Worm (Caenorhabditis elegans) whole organism, L4 larva: ENCODE measurements around the gene M03A1.8.

Experiments used
- aly-2 ChIP-seq: sonication (generic microtip); optimal IDR thresholded peaks from 2 replicates; lab custom pipeline; 2018; ENCODE audit warnings: missing biosample characterization, missing genetic modification characterization
- hlh-30 ChIP-seq: sonication (generic microtip); optimal IDR thresholded peaks from 2 replicates; lab custom pipeline; 2017; ENCODE audit warnings: antibody characterized with exemption, mild to moderate bottlenecking, missing genetic modification characterization, missing compliant biosample characterization; ENCODE audit not compliant: insufficient read depth
- madf-5 ChIP-seq, 2 experiments: fragments of 200-800 bp; sonication (Bioruptor generic); IDR thresholded peaks; 2 replicates each; pipeline ENCODE4 v1.3.6; 2022; ENCODE audit warnings: missing compliant biosample characterization in 2 of 2, missing genetic modification characterization in 2 of 2
- nhr-237 ChIP-seq: sonication (generic microtip); optimal IDR thresholded peaks from 2 replicates; lab custom pipeline; 2017; ENCODE audit warnings: missing biosample characterization, missing genetic modification characterization
- nhr-77 ChIP-seq: fragments of 150-350 bp; optimal IDR thresholded peaks from 2 replicates; lab custom pipeline; 2014; ENCODE audit warnings: missing biosample characterization, missing genetic modification characterization
- pha-4 ChIP-seq, 2 experiments: fragments of 150-350 bp in 1 of 2; fragments of 200-800 bp in 1 of 2; sonication (Bioruptor generic) in 1 of 2; IDR thresholded peaks in 1 of 2; optimal IDR thresholded peaks in 1 of 2; 2 replicates each; pipeline versions ENCODE4 v1.3.6 to Lab custom; 2014 to 2022; ENCODE audit warnings: missing genetic modification characterization in 2 of 2, missing genetic modification reagents in 2 of 2, missing biosample characterization in 1 of 2, missing compliant biosample characterization in 1 of 2
- pqm-1 ChIP-seq: sonication (generic microtip); optimal IDR thresholded peaks from 2 replicates; lab custom pipeline; 2017; ENCODE audit warnings: missing biosample characterization, missing genetic modification characterization
- snpc-1.2 ChIP-seq: fragments of 200-800 bp; sonication (Bioruptor generic); IDR thresholded peaks from 2 replicates; pipeline ENCODE4 v1.3.6; 2022; ENCODE audit warnings: missing genetic modification reagents, missing genetic modification characterization, missing compliant biosample characterization
- snpc-4 ChIP-seq: fragments of 150-350 bp; optimal IDR thresholded peaks from 2 replicates; lab custom pipeline; 2014; ENCODE audit warnings: missing biosample characterization, missing genetic modification characterization

DNA sequence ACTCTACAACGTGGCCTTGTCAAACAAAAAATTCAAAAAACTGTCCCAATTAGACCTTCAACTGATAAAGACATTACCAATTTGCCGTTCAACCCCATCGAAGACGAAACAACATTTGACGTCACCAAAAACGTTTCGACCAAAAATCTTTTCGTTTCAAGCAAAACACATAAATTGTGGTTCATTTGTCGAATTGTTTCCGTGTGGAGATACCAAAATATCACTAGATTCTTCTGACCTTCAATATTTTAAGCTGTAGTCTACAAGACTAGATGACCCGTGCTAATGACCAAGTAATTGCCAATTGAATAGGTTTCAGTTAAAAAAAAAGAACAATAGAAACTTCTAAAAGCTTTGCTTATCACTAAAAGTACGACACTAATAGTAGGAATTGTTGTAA is 11.7 kb upstream of the M03A1.8 start:
- TF ChIP-seq nhr-237 (no peak), nhr-77 (tag; lab: Kevin White, UChicago) (no peak), snpc-1.2 (GFP tag; lab: Robert Waterston, UW) (no peak), snpc-4 (no peak), pqm-1 (tag; lab: Kevin White, UChicago) (no peak), aly-2 (tag; lab: Kevin White, UChicago) (no peak), madf-5 (GFP tag; IDR thresholded peaks at IDR 0.05; lab: Robert Waterston, UW) (no peak), hlh-30 (no peak), pha-4 (GFP tag; IDR thresholded peaks at IDR 0.05; lab: Robert Waterston, UW) (no peak), pha-4 (tag; optimal IDR thresholded peaks at IDR 0.05; lab: Kevin White, UChicago) (no peak)
